Fruit fly (Drosophila melanogaster): Measurements from ENCODE around the gene Lmpt.

dm6 chr3L:16875959-16876358 lies 10.9 kb downstream of the Lmpt start:
- TF ChIP-seq CG8478 (optimal IDR thresholded peaks at IDR 0.05): no peak
- no peak for TF ChIP-seq EcR (GFP tag; optimal IDR thresholded peaks at IDR 0.05)
- TF ChIP-seq psq (optimal IDR thresholded peaks at IDR 0.05): no peak
- no peak for TF ChIP-seq pan (optimal IDR thresholded peaks at IDR 0.05)
